Worm (Caenorhabditis elegans): ENCODE data around the gene rig-3.
"Not testable (repeated sequence)": the region's sequence is repeated elsewhere in the genome, so short reads cannot be mapped to it uniquely, and the experiment has no call there.

rig-3 gene

DNA sequence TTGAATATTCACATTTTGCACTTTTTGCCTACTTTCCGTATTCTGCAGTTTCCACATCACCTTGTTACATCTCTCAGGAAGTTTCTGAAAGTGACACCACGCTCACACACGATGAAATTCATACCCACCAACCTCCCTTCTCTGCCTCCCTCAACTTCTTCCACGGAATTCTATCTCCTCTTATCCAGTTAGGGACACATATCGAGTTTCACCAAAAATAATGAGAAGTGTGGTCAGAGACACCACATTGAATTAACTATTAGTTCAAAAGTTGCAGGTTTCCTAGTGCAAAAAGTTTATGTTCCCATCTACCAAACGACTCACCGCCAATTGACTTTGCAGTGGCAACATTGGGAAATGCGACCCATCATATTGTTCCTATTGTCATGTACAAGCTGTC lies 3.0 kb upstream of the rig-3 start:
- no peak for TF ChIP-seq hmbx-1 (tag; optimal IDR thresholded peaks at IDR 0.05)
- no peak for TF ChIP-seq aly-1 (tag; optimal IDR thresholded peaks at IDR 0.05)
- TF ChIP-seq tbx-11 (GFP tag; IDR thresholded peaks at IDR 0.05), result no peak
- no peak for TF ChIP-seq B0310.2 (tag; optimal IDR thresholded peaks at IDR 0.05)
- no peak for TF ChIP-seq tbx-37 (GFP tag; conservative IDR thresholded peaks at IDR 0.05)
- TF ChIP-seq hmg-4 (GFP tag; optimal IDR thresholded peaks at IDR 0.05), result no peak
- no peak for TF ChIP-seq scrt-1 (GFP tag; IDR thresholded peaks at IDR 0.05)
- no peak for TF ChIP-seq ceh-36 (tag; optimal IDR thresholded peaks at IDR 0.05)
- no peak for TF ChIP-seq F13C5.2 (tag; optimal IDR thresholded peaks at IDR 0.05)
- no peak for TF ChIP-seq ceh-13 (GFP tag; optimal IDR thresholded peaks at IDR 0.05)
- TF ChIP-seq tra-4 (tag; optimal IDR thresholded peaks at IDR 0.05), result no peak
- TF ChIP-seq ama-1 (optimal IDR thresholded peaks at IDR 0.05), result no peak
- no peak for TF ChIP-seq sea-1 (GFP tag; conservative IDR thresholded peaks at IDR 0.05)
- no peak for TF ChIP-seq pes-1 (GFP tag; IDR thresholded peaks at IDR 0.05)
- no peak for TF ChIP-seq flt-1 (GFP tag; IDR thresholded peaks at IDR 0.05)
- no peak for TF ChIP-seq ets-7 (tag; optimal IDR thresholded peaks at IDR 0.05)

DNA sequence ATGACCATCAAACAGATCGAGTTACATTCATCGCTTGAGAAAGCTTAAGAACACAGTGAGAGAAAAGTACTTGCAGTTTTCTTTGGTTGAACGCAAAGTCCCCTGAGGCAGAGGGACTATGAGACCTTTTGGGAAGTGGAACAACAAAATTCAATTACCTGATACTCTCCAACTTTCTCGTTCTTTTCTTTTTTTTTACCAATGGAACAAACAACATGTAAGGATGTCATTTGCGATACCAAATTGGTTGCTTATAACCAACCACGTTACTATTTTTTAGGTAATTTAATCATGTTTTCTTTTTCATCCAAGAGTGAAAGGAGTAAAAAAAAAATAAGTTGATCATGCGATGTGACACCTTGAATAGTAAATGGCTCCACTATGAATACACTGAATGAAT lies 3.4 kb downstream of the rig-3 start:
- no peak for TF ChIP-seq B0310.2 (tag; optimal IDR thresholded peaks at IDR 0.05)
- no peak for TF ChIP-seq pes-1 (GFP tag; IDR thresholded peaks at IDR 0.05)
- no peak for TF ChIP-seq scrt-1 (GFP tag; IDR thresholded peaks at IDR 0.05)
- TF ChIP-seq ceh-36 (tag; optimal IDR thresholded peaks at IDR 0.05), result no peak
- no peak for TF ChIP-seq hmg-4 (GFP tag; optimal IDR thresholded peaks at IDR 0.05)
- no peak for TF ChIP-seq aly-1 (tag; optimal IDR thresholded peaks at IDR 0.05)
- no peak for TF ChIP-seq tra-4 (tag; optimal IDR thresholded peaks at IDR 0.05)
- no peak for TF ChIP-seq ets-7 (tag; optimal IDR thresholded peaks at IDR 0.05)
- no peak for TF ChIP-seq hnd-1 (tag; optimal IDR thresholded peaks at IDR 0.05)
- TF ChIP-seq sea-1 (GFP tag; conservative IDR thresholded peaks at IDR 0.05), result no peak
- TF ChIP-seq ceh-13 (GFP tag; optimal IDR thresholded peaks at IDR 0.05), result no peak
- no peak for TF ChIP-seq ama-1 (optimal IDR thresholded peaks at IDR 0.05)
- TF ChIP-seq tbx-37 (GFP tag; conservative IDR thresholded peaks at IDR 0.05), result no peak
- TF ChIP-seq flt-1 (GFP tag; IDR thresholded peaks at IDR 0.05), result no peak
- no peak for TF ChIP-seq hmbx-1 (tag; optimal IDR thresholded peaks at IDR 0.05)
- TF ChIP-seq tbx-11 (GFP tag; IDR thresholded peaks at IDR 0.05), result no peak
- TF ChIP-seq F13C5.2 (tag; optimal IDR thresholded peaks at IDR 0.05), result no peak

DNA sequence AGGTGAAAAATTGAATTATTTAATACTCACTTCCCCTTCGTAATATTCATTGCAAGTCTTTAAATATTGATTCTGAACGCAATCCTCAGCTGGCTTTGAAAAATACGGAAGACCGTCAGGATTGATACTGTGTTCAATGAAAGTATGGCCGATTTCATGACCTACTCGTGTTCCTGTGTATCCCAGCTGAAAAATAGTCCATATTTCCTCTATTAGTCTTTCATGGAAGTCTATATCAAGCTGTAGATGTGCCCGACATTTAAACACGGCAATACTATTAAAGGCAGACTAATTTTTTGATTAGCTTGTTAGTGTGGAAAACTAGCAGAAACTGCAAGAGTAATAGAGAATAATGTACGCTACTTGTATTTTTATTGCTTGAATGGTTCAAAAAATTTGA lies 8.1 kb downstream of the rig-3 start:
- no peak for TF ChIP-seq ceh-36 (tag; optimal IDR thresholded peaks at IDR 0.05)
- TF ChIP-seq ama-1 (optimal IDR thresholded peaks at IDR 0.05), result no peak
- TF ChIP-seq tbx-11 (GFP tag; IDR thresholded peaks at IDR 0.05), result no peak
- TF ChIP-seq flt-1 (GFP tag; IDR thresholded peaks at IDR 0.05), result no peak
- no peak for TF ChIP-seq pes-1 (GFP tag; IDR thresholded peaks at IDR 0.05)
- no peak for TF ChIP-seq hnd-1 (tag; optimal IDR thresholded peaks at IDR 0.05)
- TF ChIP-seq tra-4 (tag; optimal IDR thresholded peaks at IDR 0.05), result no peak
- TF ChIP-seq ceh-13 (GFP tag; optimal IDR thresholded peaks at IDR 0.05), result no peak
- TF ChIP-seq scrt-1 (GFP tag; IDR thresholded peaks at IDR 0.05), result no peak
- no peak for TF ChIP-seq tbx-37 (GFP tag; conservative IDR thresholded peaks at IDR 0.05)
- TF ChIP-seq hmbx-1 (tag; optimal IDR thresholded peaks at IDR 0.05), result no peak

- TF ChIP-seq tbx-37 (GFP tag; conservative IDR thresholded peaks at IDR 0.05) (no peak), hmbx-1 (tag; optimal IDR thresholded peaks at IDR 0.05) (no peak), sea-1 (GFP tag; conservative IDR thresholded peaks at IDR 0.05) (no peak), scrt-1 (GFP tag; IDR thresholded peaks at IDR 0.05) (no peak), ceh-13 (GFP tag; optimal IDR thresholded peaks at IDR 0.05) (no peak), flt-1 (GFP tag; IDR thresholded peaks at IDR 0.05) (no peak), ama-1 (optimal IDR thresholded peaks at IDR 0.05) (no peak), hnd-1 (tag; optimal IDR thresholded peaks at IDR 0.05) (no peak), hmg-4 (GFP tag; optimal IDR thresholded peaks at IDR 0.05) (no peak), ets-7 (tag; optimal IDR thresholded peaks at IDR 0.05) (no peak), tbx-11 (GFP tag; IDR thresholded peaks at IDR 0.05) (no peak), F13C5.2 (tag; optimal IDR thresholded peaks at IDR 0.05) (no peak), ceh-36 (tag; optimal IDR thresholded peaks at IDR 0.05) (no peak)
Observed at ce11 chrX:6863032-6863431, 9.6 kb downstream of the rig-3 start, which contains the start of gene nep-4. Gene nep-4 (minus strand): TSS chrX:6863424.

DNA sequence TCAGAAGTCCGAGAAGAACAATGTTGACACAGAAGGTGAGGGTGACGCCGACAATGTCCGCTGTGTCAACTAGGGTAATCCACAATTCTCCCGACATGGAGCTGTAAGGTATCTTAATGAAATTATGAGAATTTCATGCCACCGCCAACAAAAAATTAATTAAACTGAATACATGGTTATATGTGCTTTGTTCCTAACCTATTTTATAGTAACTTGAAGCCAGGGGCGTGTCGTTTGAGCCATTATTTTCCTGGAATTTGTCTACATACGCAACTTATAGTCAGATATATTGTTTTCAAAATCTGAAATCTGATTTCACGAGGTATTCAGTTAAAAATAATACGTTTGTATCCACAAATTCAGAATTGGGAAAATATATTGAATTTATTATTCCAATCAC lies 12.4 kb downstream of the rig-3 start, which contains the start of gene odr-10:
odr-10 (minus strand) TSS at position 101 of the 400 bp plus-strand sequence.
- TF ChIP-seq sea-1 (GFP tag; conservative IDR thresholded peaks at IDR 0.05) (no peak), ceh-36 (tag; optimal IDR thresholded peaks at IDR 0.05) (no peak), tbx-37 (GFP tag; conservative IDR thresholded peaks at IDR 0.05) (no peak), aly-1 (tag; optimal IDR thresholded peaks at IDR 0.05) (no peak), ama-1 (optimal IDR thresholded peaks at IDR 0.05) (no peak)

- no peak for TF ChIP-seq flt-1 (GFP tag; IDR thresholded peaks at IDR 0.05)
Observed at ce11 chrX:6866900-6867299, 13.5 kb downstream of the rig-3 start.

DNA sequence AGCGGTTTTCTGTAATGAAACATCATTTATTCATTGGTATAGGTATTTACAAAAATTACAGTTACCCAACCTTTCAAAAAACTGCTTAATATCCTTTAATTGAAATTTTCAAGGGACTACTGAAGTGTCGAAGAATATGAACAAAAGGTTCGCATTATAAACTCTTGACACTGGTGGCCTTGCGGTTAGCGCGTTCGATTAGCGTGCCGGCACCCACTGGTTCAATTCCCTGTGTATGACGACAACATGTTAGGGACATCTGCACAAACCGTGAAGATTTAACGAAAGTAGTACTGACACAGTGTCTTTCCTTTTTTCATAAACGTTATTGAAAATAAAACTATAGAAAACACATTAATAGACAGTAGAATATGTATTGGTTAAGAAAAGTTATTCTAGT lies 14.3 kb downstream of the rig-3 start:
- TF ChIP-seq sea-1 (GFP tag; conservative IDR thresholded peaks at IDR 0.05) (peak; percentile 76), hmg-4 (GFP tag; optimal IDR thresholded peaks at IDR 0.05) (peak; percentile 57), scrt-1 (GFP tag; IDR thresholded peaks at IDR 0.05) (peak; percentile 60; the same call in 1 of the 2 replicates), tbx-11 (GFP tag; IDR thresholded peaks at IDR 0.05) (0 out of 2 replicates have a peak, but pooled peaks have one; percentile 52), ceh-13 (GFP tag; optimal IDR thresholded peaks at IDR 0.05) (peak; percentile 27), ama-1 (optimal IDR thresholded peaks at IDR 0.05) (no peak), flt-1 (GFP tag; IDR thresholded peaks at IDR 0.05) (peak; percentile 47; the same call in 1 of the 2 replicates), hnd-1 (tag; optimal IDR thresholded peaks at IDR 0.05) (no peak), tbx-37 (GFP tag; conservative IDR thresholded peaks at IDR 0.05) (peak; percentile 41; the same call in 1 of the 2 replicates)

- not testable (repeated sequence) for TF ChIP-seq ceh-13 (GFP tag; optimal IDR thresholded peaks at IDR 0.05); F13C5.2 (tag; optimal IDR thresholded peaks at IDR 0.05); tbx-11 (GFP tag; IDR thresholded peaks at IDR 0.05)
Observed at ce11 chrX:6868669-6869068, 15.3 kb downstream of the rig-3 start, which contains the start of gene C53B7.6. Gene C53B7.6 (minus strand): TSS chrX:6868769.
